Worm (Caenorhabditis elegans) whole organism, L1 larva: Measurements from ENCODE around the gene F17E9.16.

Experiments
- nhr-11 ChIP-seq: fragments of 150-350 bp; optimal IDR thresholded peaks from 2 replicates; lab custom pipeline; 2014; ENCODE audit warnings: missing biosample characterization, missing genetic modification characterization
- pqm-1 ChIP-seq: sonication (generic microtip); optimal IDR thresholded peaks from 3 replicates; lab custom pipeline; 2017; ENCODE audit warnings: missing biosample characterization, missing genetic modification characterization

DNA sequence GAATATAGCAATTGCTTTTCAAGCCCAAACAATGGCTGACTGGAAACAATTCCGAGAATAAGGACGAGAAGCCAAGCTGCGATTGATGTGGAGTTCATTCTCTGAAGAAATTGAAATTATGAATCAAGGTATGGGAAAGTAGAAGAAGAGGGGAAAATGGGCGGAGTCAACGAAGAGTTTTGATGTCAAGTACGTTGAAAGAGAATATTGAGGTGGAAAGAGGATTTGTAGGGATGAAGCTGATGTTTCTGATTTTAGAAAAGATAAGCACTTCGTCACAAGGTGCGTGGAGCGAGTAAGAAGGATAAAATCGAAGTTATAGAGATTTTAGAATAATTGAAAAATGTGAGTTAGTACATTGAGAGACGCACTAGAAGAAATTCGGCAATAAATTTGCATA, 30.6 kb downstream of the F17E9.16 start, which contains the start of gene D2096.9:
- no peak for TF ChIP-seq nhr-11
- TF ChIP-seq pqm-1 (tag; lab: Kevin White, UChicago), result no peak
